Worm (Caenorhabditis elegans) whole organism, early embryonic: ENCODE results near the gene Y22D7AR.3.

ENCODE experiments used
- B0310.2 ChIP-seq: sonication (generic microtip); optimal IDR thresholded peaks from 2 replicates; lab custom pipeline; 2016; ENCODE audit warnings: mild to moderate bottlenecking, missing genetic modification characterization, missing compliant biosample characterization
- F13C5.2 ChIP-seq: sonication (generic microtip); optimal IDR thresholded peaks from 2 replicates; lab custom pipeline; 2017; ENCODE audit warnings: mild to moderate bottlenecking, missing genetic modification characterization, inconsistent platforms, missing compliant biosample characterization
- aly-1 ChIP-seq: sonication (generic microtip); optimal IDR thresholded peaks from 2 replicates; lab custom pipeline; 2016; ENCODE audit warnings: missing genetic modification characterization, missing compliant biosample characterization
- ama-1 ChIP-seq: fragments of 150-350 bp; optimal IDR thresholded peaks from 2 replicates; lab custom pipeline; 2014
- ceh-13 ChIP-seq: fragments of 200-800 bp; sonication (Bioruptor generic); optimal IDR thresholded peaks from 2 replicates; lab custom pipeline; 2018; ENCODE audit warnings: mild to moderate bottlenecking, missing genetic modification characterization, missing compliant biosample characterization
- ceh-36 ChIP-seq: sonication (generic microtip); optimal IDR thresholded peaks from 2 replicates; lab custom pipeline; 2016; ENCODE audit warnings: missing genetic modification characterization, inconsistent platforms, missing compliant biosample characterization
- ets-7 ChIP-seq: sonication (generic microtip); optimal IDR thresholded peaks from 2 replicates; lab custom pipeline; 2016; ENCODE audit warnings: missing genotype, missing genetic modification characterization, missing compliant biosample characterization
- flt-1 ChIP-seq: fragments of 200-800 bp; sonication (Bioruptor generic); IDR thresholded peaks from 2 replicates; pipeline ENCODE4 v1.3.6; 2022; ENCODE audit warnings: missing genetic modification characterization, missing compliant biosample characterization
- hmbx-1 ChIP-seq: sonication (generic microtip); optimal IDR thresholded peaks from 2 replicates; lab custom pipeline; 2016; ENCODE audit warnings: mild to moderate bottlenecking, missing genetic modification characterization, missing compliant biosample characterization
- hnd-1 ChIP-seq: sonication (generic microtip); optimal IDR thresholded peaks from 2 replicates; lab custom pipeline; 2016; ENCODE audit warnings: missing genetic modification characterization, missing compliant biosample characterization
- pes-1 ChIP-seq: fragments of 200-800 bp; sonication (Bioruptor generic); IDR thresholded peaks from 2 replicates; pipeline ENCODE4 v1.3.6; 2022; ENCODE audit warnings: missing genetic modification reagents, missing genetic modification characterization, missing compliant biosample characterization
- scrt-1 ChIP-seq: fragments of 200-800 bp; sonication (Bioruptor generic); IDR thresholded peaks from 2 replicates; pipeline ENCODE4 v1.3.6; 2022; ENCODE audit warnings: missing genetic modification characterization, missing compliant biosample characterization
- tbx-37 ChIP-seq: fragments of 200-800 bp; sonication (Bioruptor generic); conservative IDR thresholded peaks from 2 replicates; pipeline ENCODE4 v1.3.6; 2022; ENCODE audit warnings: missing genetic modification reagents, missing genetic modification characterization, missing compliant biosample characterization
- tra-4 ChIP-seq: sonication (generic microtip); optimal IDR thresholded peaks from 2 replicates; lab custom pipeline; 2017; ENCODE audit warnings: missing genetic modification characterization, missing compliant biosample characterization

DNA sequence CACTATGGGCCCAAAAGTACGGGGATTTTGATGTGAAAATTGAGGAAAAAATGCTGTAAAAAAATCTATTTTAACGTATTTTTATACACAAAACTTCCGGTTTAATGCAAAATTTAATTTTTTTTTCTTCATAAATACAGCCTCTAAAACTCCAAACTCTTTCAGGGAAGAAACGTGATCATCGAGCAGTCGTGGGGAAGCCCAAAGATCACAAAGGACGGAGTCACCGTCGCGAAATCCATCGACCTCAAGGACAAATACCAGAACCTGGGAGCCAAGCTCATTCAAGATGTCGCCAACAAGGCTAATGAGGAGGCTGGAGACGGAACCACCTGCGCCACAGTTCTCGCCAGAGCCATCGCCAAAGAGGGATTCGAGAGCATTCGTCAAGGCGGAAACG lies 45.8 kb downstream of the Y22D7AR.3 start:
- TF ChIP-seq B0310.2 (no peak), tbx-37 (GFP tag; lab: Robert Waterston, UW) (no peak), ets-7 (tag; lab: Kevin White, UChicago) (no peak), ama-1 (lab: Kevin White, UChicago) (no peak), flt-1 (GFP tag; lab: Robert Waterston, UW) (no peak), scrt-1 (GFP tag; lab: Robert Waterston, UW) (no peak), ceh-36 (no peak), aly-1 (no peak), hnd-1 (no peak), F13C5.2 (tag; lab: Kevin White, UChicago) (no peak), hmbx-1 (tag; lab: Kevin White, UChicago) (no peak), tra-4 (tag; lab: Kevin White, UChicago) (no peak), ceh-13 (GFP tag; lab: Kevin White, UChicago) (no peak), pes-1 (no peak)
